Worm (Caenorhabditis elegans) whole organism, late embryonic: ENCODE measurements around the gene F22B3.7.
A peak's percentile ranks its signal among the peaks of the same experiment; 100 is the strongest.

Source experiments
- C08G9.2 ChIP-seq: sonication (generic microtip); optimal IDR thresholded peaks from 2 replicates; lab custom pipeline; 2016; ENCODE audit warnings: mild to moderate bottlenecking, missing genetic modification characterization, moderate library complexity, missing compliant biosample characterization
- K02D7.2 ChIP-seq: sonication (generic microtip); optimal IDR thresholded peaks from 2 replicates; lab custom pipeline; 2017; ENCODE audit warnings: mild to moderate bottlenecking, missing genetic modification characterization, missing compliant biosample characterization
- T23F11.4 ChIP-seq: fragments of 200-800 bp; sonication (Bioruptor generic); optimal IDR thresholded peaks from 2 replicates; lab custom pipeline; 2018; ENCODE audit warnings: mild to moderate bottlenecking, missing genetic modification characterization, missing compliant biosample characterization
- Y22D7AL.16 ChIP-seq: sonication (generic microtip); optimal IDR thresholded peaks from 2 replicates; lab custom pipeline; 2016; ENCODE audit warnings: missing genetic modification characterization, missing compliant biosample characterization
- ahr-1 ChIP-seq: sonication (generic microtip); optimal IDR thresholded peaks from 2 replicates; lab custom pipeline; 2016; ENCODE audit warnings: missing genetic modification characterization, missing compliant biosample characterization
- ama-1 ChIP-seq: fragments of 150-350 bp; optimal IDR thresholded peaks from 2 replicates; lab custom pipeline; 2014
- ceh-18 ChIP-seq: sonication (generic microtip); optimal IDR thresholded peaks from 2 replicates; lab custom pipeline; 2016; ENCODE audit warnings: missing genetic modification characterization, missing compliant biosample characterization
- ceh-19 ChIP-seq: fragments of 200-800 bp; sonication (Bioruptor generic); optimal IDR thresholded peaks from 2 replicates; lab custom pipeline; 2018; ENCODE audit warnings: mild to moderate bottlenecking, missing genetic modification characterization, missing compliant biosample characterization
- ceh-24 ChIP-seq: sonication (generic microtip); optimal IDR thresholded peaks from 2 replicates; lab custom pipeline; 2016; ENCODE audit warnings: mild to moderate bottlenecking, missing genetic modification characterization, missing compliant biosample characterization
- dmd-4 ChIP-seq: sonication (generic microtip); optimal IDR thresholded peaks from 2 replicates; lab custom pipeline; 2016; ENCODE audit warnings: borderline replicate concordance, missing genetic modification characterization, missing compliant biosample characterization
- dve-1 ChIP-seq: sonication (generic microtip); optimal IDR thresholded peaks from 2 replicates; lab custom pipeline; 2017; ENCODE audit warnings: antibody characterized with exemption, mild to moderate bottlenecking, missing genetic modification characterization, missing compliant biosample characterization
- elt-2 ChIP-seq: sonication (generic microtip); optimal IDR thresholded peaks from 2 replicates; lab custom pipeline; 2016; ENCODE audit warnings: missing genetic modification reagents, missing genetic modification characterization, missing compliant biosample characterization
- ets-4 ChIP-seq: sonication (generic microtip); optimal IDR thresholded peaks from 2 replicates; lab custom pipeline; 2016; ENCODE audit warnings: missing genetic modification characterization, missing compliant biosample characterization
- eyg-1 ChIP-seq: sonication (generic microtip); optimal IDR thresholded peaks from 2 replicates; lab custom pipeline; 2016; ENCODE audit warnings: missing genotype, missing genetic modification characterization, missing compliant biosample characterization
- fkh-10 ChIP-seq: fragments of 150-350 bp; optimal IDR thresholded peaks from 2 replicates; lab custom pipeline; 2014; ENCODE audit warnings: missing biosample characterization, missing genetic modification reagents, missing genetic modification characterization
- fkh-6 ChIP-seq: sonication (generic microtip); optimal IDR thresholded peaks from 2 replicates; lab custom pipeline; 2016; ENCODE audit warnings: missing genetic modification characterization, missing compliant biosample characterization
- hlh-13 ChIP-seq: fragments of 200-800 bp; sonication (Bioruptor generic); optimal IDR thresholded peaks from 2 replicates; lab custom pipeline; 2018; ENCODE audit warnings: mild to moderate bottlenecking, missing genetic modification characterization, missing compliant biosample characterization
- hlh-30 ChIP-seq: sonication (generic microtip); optimal IDR thresholded peaks from 2 replicates; lab custom pipeline; 2017; ENCODE audit warnings: antibody characterized with exemption, missing genetic modification characterization, missing compliant biosample characterization; ENCODE audit not compliant: insufficient read depth
- hlh-6 ChIP-seq: sonication (generic microtip); optimal IDR thresholded peaks from 2 replicates; lab custom pipeline; 2016; ENCODE audit warnings: missing genotype, missing genetic modification characterization, missing compliant biosample characterization
- lim-6 ChIP-seq: sonication (generic microtip); optimal IDR thresholded peaks from 2 replicates; lab custom pipeline; 2016; ENCODE audit warnings: missing genetic modification characterization, missing compliant biosample characterization
- lin-11 ChIP-seq: fragments of 200-800 bp; sonication (Bioruptor generic); optimal IDR thresholded peaks from 2 replicates; lab custom pipeline; 2018; ENCODE audit warnings: mild to moderate bottlenecking, missing genetic modification characterization, missing compliant biosample characterization
- mec-3 ChIP-seq: sonication (generic microtip); optimal IDR thresholded peaks from 2 replicates; lab custom pipeline; 2016; ENCODE audit warnings: borderline replicate concordance, missing genetic modification characterization, missing compliant biosample characterization
- nfya-1 ChIP-seq: sonication (generic microtip); optimal IDR thresholded peaks from 2 replicates; lab custom pipeline; 2017; ENCODE audit warnings: missing genetic modification characterization, mild to moderate bottlenecking, missing compliant biosample characterization, antibody characterized with exemption, moderate library complexity
- nhr-11 ChIP-seq: fragments of 150-350 bp; optimal IDR thresholded peaks from 2 replicates; lab custom pipeline; 2014; ENCODE audit warnings: missing biosample characterization, missing genetic modification characterization
- pax-1 ChIP-seq: fragments of 150-350 bp; optimal IDR thresholded peaks from 2 replicates; lab custom pipeline; 2014; ENCODE audit warnings: missing biosample characterization, missing genetic modification characterization
- pha-2 ChIP-seq: sonication (generic microtip); optimal IDR thresholded peaks from 2 replicates; lab custom pipeline; 2017; ENCODE audit warnings: mild to moderate bottlenecking, missing genetic modification characterization, missing compliant biosample characterization
- pha-4 ChIP-seq: fragments of 150-350 bp; optimal IDR thresholded peaks from 2 replicates; lab custom pipeline; 2018; ENCODE audit warnings: missing biosample characterization, missing genetic modification reagents, missing genetic modification characterization
- pros-1 ChIP-seq: fragments of 150-350 bp; optimal IDR thresholded peaks from 2 replicates; lab custom pipeline; 2014; ENCODE audit warnings: missing biosample characterization, missing genetic modification reagents, missing genetic modification characterization
- ref-2 ChIP-seq: sonication (generic microtip); optimal IDR thresholded peaks from 2 replicates; lab custom pipeline; 2016; ENCODE audit warnings: missing genetic modification characterization, missing compliant biosample characterization
- rnt-1 ChIP-seq: sonication (generic microtip); optimal IDR thresholded peaks from 2 replicates; lab custom pipeline; 2016; ENCODE audit warnings: missing genetic modification characterization, missing compliant biosample characterization
- sdc-2 ChIP-seq: sonication (generic microtip); optimal IDR thresholded peaks from 2 replicates; lab custom pipeline; 2016; ENCODE audit warnings: missing genotype, missing genetic modification characterization, missing compliant biosample characterization
- sox-4 ChIP-seq: sonication (generic microtip); optimal IDR thresholded peaks from 2 replicates; lab custom pipeline; 2017; ENCODE audit warnings: mild to moderate bottlenecking, missing genetic modification characterization, inconsistent platforms, missing compliant biosample characterization
- tbx-2 ChIP-seq: sonication (generic microtip); optimal IDR thresholded peaks from 2 replicates; lab custom pipeline; 2016; ENCODE audit warnings: missing genetic modification characterization, missing compliant biosample characterization
- ttx-3 ChIP-seq: sonication (generic microtip); optimal IDR thresholded peaks from 2 replicates; lab custom pipeline; 2016; ENCODE audit warnings: missing genetic modification reagents, missing genetic modification characterization, missing compliant biosample characterization
- unc-3 ChIP-seq, 2 experiments: fragments of 200-800 bp in 1 of 2; sonication (Bioruptor generic) in 1 of 2; sonication (generic microtip) in 1 of 2; conservative IDR thresholded peaks in 1 of 2; optimal IDR thresholded peaks in 1 of 2; 2 replicates each; pipeline versions ENCODE4 v1.3.6 to Lab custom; 2016 to 2022; ENCODE audit warnings: missing compliant biosample characterization in 2 of 2, missing genetic modification characterization in 2 of 2, missing genetic modification reagents in 1 of 2
- unc-86 ChIP-seq: sonication (generic microtip); optimal IDR thresholded peaks from 2 replicates; lab custom pipeline; 2016; ENCODE audit warnings: missing genetic modification characterization, missing compliant biosample characterization

The F22B3.7 gene

ce11 chrIV:11421696-11422095 lies at the start of gene F22B3.7:
F22B3.7 (minus strand) TSS chrIV:11421796.
- TF ChIP-seq hlh-13, result no peak
- TF ChIP-seq eyg-1 (tag; lab: Kevin White, UChicago), result no peak
- no peak for TF ChIP-seq Y22D7AL.16 (tag; lab: Kevin White, UChicago)
- no peak for TF ChIP-seq nhr-11 (tag; lab: Kevin White, UChicago)
- no peak for TF ChIP-seq T23F11.4
- no peak for TF ChIP-seq nfya-1 (tag; lab: Kevin White, UChicago)
- TF ChIP-seq ceh-18 (tag; lab: Kevin White, UChicago), result no peak
- TF ChIP-seq fkh-10, result no peak
- TF ChIP-seq C08G9.2, result no peak
- TF ChIP-seq pros-1, result no peak
- TF ChIP-seq ttx-3 (tag; lab: Kevin White, UChicago), result no peak
- no peak for TF ChIP-seq ets-4 (tag; lab: Kevin White, UChicago)
- TF ChIP-seq pha-4, result no peak

ce11 chrIV:11469698-11470591 lies 48.3 kb upstream of the F22B3.7 start, which contains the start of the genes C10C6.13 and wht-2:
C10C6.13 (minus strand) TSS chrIV:11469748.
wht-2 (plus strand) TSS chrIV:11470436.
- TF ChIP-seq elt-2 (tag; lab: Kevin White, UChicago) (peak; percentile 85), lin-11 (no peak)
- TF ChIP-seq, all 69 proteins: peak for 1

ce11 chrIV:11467413-11467812 lies 45.8 kb upstream of the F22B3.7 start, which contains the start of gene C10C6.7:
C10C6.7 (minus strand) TSS chrIV:11467513.
- no peak for TF ChIP-seq hlh-30 (tag; lab: Kevin White, UChicago)
- TF ChIP-seq unc-86 (tag; lab: Kevin White, UChicago), result no peak
- TF ChIP-seq ama-1, result no peak
- TF ChIP-seq, all 69 proteins: peak for 0

ce11 chrIV:11465125-11465524 lies 43.5 kb upstream of the F22B3.7 start, which contains the start of gene C10C6.3:
C10C6.3 (minus strand) TSS chrIV:11465225.
- no peak for TF ChIP-seq mec-3 (tag; lab: Kevin White, UChicago)
- TF ChIP-seq ref-2, result no peak
- no peak for TF ChIP-seq ama-1
- no peak for TF ChIP-seq fkh-6 (tag; lab: Kevin White, UChicago)
- no peak for TF ChIP-seq ahr-1 (tag; lab: Kevin White, UChicago)
- no peak for TF ChIP-seq pax-1
- TF ChIP-seq elt-2 (tag; lab: Kevin White, UChicago), result no peak
- no peak for TF ChIP-seq unc-3 (GFP tag; conservative IDR thresholded peaks at IDR 0.05; lab: Robert Waterston, UW)
- TF ChIP-seq unc-3 (tag; optimal IDR thresholded peaks at IDR 0.05; lab: Kevin White, UChicago), result no peak
- TF ChIP-seq sox-4, result no peak
- no peak for TF ChIP-seq dve-1 (tag; lab: Kevin White, UChicago)
- no peak for TF ChIP-seq hlh-6 (tag; lab: Kevin White, UChicago)
- no peak for TF ChIP-seq ceh-24 (tag; lab: Kevin White, UChicago)

- no peak for TF ChIP-seq ceh-19 (GFP tag; lab: Kevin White, UChicago)
- no peak for TF ChIP-seq rnt-1 (tag; lab: Kevin White, UChicago)
- no peak for TF ChIP-seq tbx-2 (tag; lab: Kevin White, UChicago)
- no peak for TF ChIP-seq K02D7.2 (tag; lab: Kevin White, UChicago)
- no peak for TF ChIP-seq dmd-4 (tag; lab: Kevin White, UChicago)
- TF ChIP-seq sdc-2 (tag; lab: Kevin White, UChicago), result no peak
- TF ChIP-seq ahr-1 (tag; lab: Kevin White, UChicago), result no peak
- no peak for TF ChIP-seq pros-1
- TF ChIP-seq ets-4 (tag; lab: Kevin White, UChicago), result no peak
- no peak for TF ChIP-seq C08G9.2
- no peak for TF ChIP-seq lim-6
- TF ChIP-seq pax-1, result no peak
- no peak for TF ChIP-seq hlh-13
- no peak for TF ChIP-seq pha-2 (tag; lab: Kevin White, UChicago)
These were observed 39.7 kb upstream of the F22B3.7 start for ce11 chrIV:11461335-11461734.
